Worm (Caenorhabditis elegans): ENCODE results near the gene cest-12.

cest-12 gene

ce11 chrIII:12107441-12107840 is at the start of gene cest-12, which contains the start of gene lonp-2:
Gene cest-12, minus strand, starts transcription at chrIII:12107541.
Gene lonp-2, plus strand, starts transcription at chrIII:12107774.
- TF ChIP-seq akir-1 (GFP tag; optimal IDR thresholded peaks at IDR 0.05) (no peak), aptf-2 (GFP tag; conservative IDR thresholded peaks at IDR 0.05) (no peak), ceh-58 (GFP tag; IDR thresholded peaks at IDR 0.05) (no peak), ztf-22 (GFP tag; optimal IDR thresholded peaks at IDR 0.05) (no peak), rpc-1 (optimal IDR thresholded peaks at IDR 0.05) (no peak), rpc-1 (tag; optimal IDR thresholded peaks at IDR 0.05) (no peak), K11D2.4 (GFP tag; IDR thresholded peaks at IDR 0.05) (no peak), B0261.1 (tag; optimal IDR thresholded peaks at IDR 0.05) (no peak), madf-6 (GFP tag; IDR thresholded peaks at IDR 0.05) (no peak), T26A5.8 (tag; optimal IDR thresholded peaks at IDR 0.05) (no peak), F55B11.4 (tag; optimal IDR thresholded peaks at IDR 0.05; ENCODE audit: borderline replicate concordance, insufficient read depth) (no peak), F33H1.4 (GFP tag; IDR thresholded peaks at IDR 0.05) (no peak), ceh-100 (GFP tag; IDR thresholded peaks at IDR 0.05) (no peak), pha-4 (tag; optimal IDR thresholded peaks at IDR 0.05) (no peak), dpl-1 (GFP tag; optimal IDR thresholded peaks at IDR 0.05) (no peak), Y79H2A.3 (GFP tag; conservative IDR thresholded peaks at IDR 0.05) (no peak), lir-1 (GFP tag; conservative IDR thresholded peaks at IDR 0.05) (no peak), B0019.2 (GFP tag; conservative IDR thresholded peaks at IDR 0.05) (no peak)

ce11 chrIII:12156582-12156981 is 49.2 kb upstream of the cest-12 start:
- TF ChIP-seq akir-1 (GFP tag; optimal IDR thresholded peaks at IDR 0.05) (no peak), ztf-18 (tag; optimal IDR thresholded peaks at IDR 0.05) (no peak), hrde-1 (tag; optimal IDR thresholded peaks at IDR 0.05; ENCODE audit: borderline replicate concordance) (no peak)

ce11 chrIII:12155759-12156158 is 48.4 kb upstream of the cest-12 start:
- TF ChIP-seq nfyb-1 (GFP tag; IDR thresholded peaks at IDR 0.05) (peak; percentile 82), dpff-1 (tag; optimal IDR thresholded peaks at IDR 0.05) (no peak)

DNA sequence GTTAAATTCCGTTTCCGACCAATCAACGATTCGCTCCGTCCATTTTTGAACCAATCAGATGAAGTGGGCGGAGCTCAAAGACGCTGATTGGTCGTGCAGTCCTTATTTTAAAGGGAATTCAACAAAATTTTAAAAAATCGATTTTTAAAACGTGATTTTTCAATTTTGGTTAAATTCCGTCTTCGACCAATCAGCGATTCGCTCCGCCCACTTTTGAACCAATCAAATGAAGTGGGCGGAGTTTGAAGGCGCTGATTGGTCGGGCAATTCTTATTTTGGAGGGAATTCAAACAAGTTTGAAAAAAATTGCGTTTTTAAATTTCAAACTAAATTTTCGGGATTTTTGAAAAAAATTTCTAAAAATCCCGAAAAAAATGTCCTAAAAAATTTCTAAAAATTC is 46.2 kb upstream of the cest-12 start:
- TF ChIP-seq rpc-1 (optimal IDR thresholded peaks at IDR 0.05) = no peak
- TF ChIP-seq rpc-1 (tag; optimal IDR thresholded peaks at IDR 0.05) = no peak
- TF ChIP-seq nfyb-1 (GFP tag; IDR thresholded peaks at IDR 0.05) = 0 out of 2 replicates have a peak, but pooled peaks have one; percentile 16
- no peak for TF ChIP-seq ztf-18 (tag; optimal IDR thresholded peaks at IDR 0.05)
- TF ChIP-seq tbx-9 (tag; optimal IDR thresholded peaks at IDR 0.05; ENCODE audit: borderline replicate concordance) = no peak

DNA sequence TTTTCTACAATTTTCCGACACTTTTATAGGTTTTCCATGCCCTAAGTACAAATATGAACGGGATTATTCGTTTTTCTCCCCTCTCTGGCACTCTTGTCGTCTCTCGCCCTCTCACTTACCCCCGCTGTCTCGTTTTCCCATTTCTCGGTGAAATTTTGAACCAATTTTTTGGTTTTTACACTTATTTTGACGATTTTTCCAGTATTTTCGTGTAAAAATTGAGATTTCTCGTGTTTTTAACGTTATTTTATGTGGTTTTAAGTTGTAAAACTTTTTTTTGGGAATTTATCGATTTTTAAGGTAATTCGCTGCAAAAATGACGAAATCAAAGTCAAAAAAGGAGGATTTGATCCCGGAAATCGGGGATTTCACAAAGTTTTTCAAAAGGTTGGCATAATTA is 45.3 kb upstream of the cest-12 start, which contains the start of gene Y75B8A.7:
Gene Y75B8A.7, plus strand, starts transcription at position 301 of the 400 bp plus-strand sequence.
- TF ChIP-seq nhr-90 (tag; optimal IDR thresholded peaks at IDR 0.05) (no peak), tlf-1 (GFP tag; optimal IDR thresholded peaks at IDR 0.05) (no peak), nhr-27 (tag; optimal IDR thresholded peaks at IDR 0.05) (no peak), K12H6.12 (tag; optimal IDR thresholded peaks at IDR 0.05) (no peak), hmg-1.2 (GFP tag; IDR thresholded peaks at IDR 0.05) (0 out of 2 replicates have a peak, but pooled peaks have one; percentile 3), zim-3 (tag; optimal IDR thresholded peaks at IDR 0.05) (no peak), ceh-58 (GFP tag; IDR thresholded peaks at IDR 0.05) (no peak)

ce11 chrIII:12152157-12152556 is 44.8 kb upstream of the cest-12 start:
- peak in 2 of 3 experiments; percentile 11 to 80 for TF ChIP-seq lin-35 (GFP tag; optimal IDR thresholded peaks at IDR 0.05)
- no peak for TF ChIP-seq egrh-3 (GFP tag; IDR thresholded peaks at IDR 0.05)
- TF ChIP-seq lsl-1 (GFP tag; optimal IDR thresholded peaks at IDR 0.05) = peak; percentile 19
- TF ChIP-seq ztf-3 (GFP tag; optimal IDR thresholded peaks at IDR 0.05) = no peak
- peak; percentile 72 for TF ChIP-seq efl-1 (GFP tag; optimal IDR thresholded peaks at IDR 0.05)
- TF ChIP-seq dpl-1 (GFP tag; optimal IDR thresholded peaks at IDR 0.05) = peak; percentile 50
- peak; percentile 86 for TF ChIP-seq lin-54 (GFP tag; optimal IDR thresholded peaks at IDR 0.05)
- peak; percentile 88 for TF ChIP-seq mcd-1 (GFP tag; IDR thresholded peaks at IDR 0.05)

All from whole organism, young adult.